Worm (Caenorhabditis elegans) whole organism, L4 larva: ENCODE data around the gene nlp-46.
A peak's percentile ranks its signal among the peaks of the same experiment; 100 is the strongest.
"Not testable (repeated sequence)": the region's sequence is repeated elsewhere in the genome, so short reads cannot be mapped to it uniquely, and the experiment has no call there.

Experiments used
- F10B5.3 ChIP-seq: sonication (generic microtip); optimal IDR thresholded peaks from 2 replicates; lab custom pipeline; 2016; ENCODE audit warnings: mild to moderate bottlenecking, missing genetic modification characterization, missing compliant biosample characterization
- R02D3.7 ChIP-seq: fragments of 150-350 bp; sonication (generic microtip); optimal IDR thresholded peaks from 3 replicates; lab custom pipeline; 2014; ENCODE audit warnings: missing biosample characterization, missing genetic modification characterization
- T20F7.1 ChIP-seq: fragments of 200-800 bp; sonication (Bioruptor generic); optimal IDR thresholded peaks from 2 replicates; lab custom pipeline; 2018; ENCODE audit warnings: mild to moderate bottlenecking, missing genetic modification characterization, missing compliant biosample characterization
- Y105C5A.15 ChIP-seq: fragments of 200-800 bp; sonication (Bioruptor generic); IDR thresholded peaks from 2 replicates; pipeline ENCODE4 v1.3.6; 2022; ENCODE audit warnings: missing genetic modification characterization, missing compliant biosample characterization
- Y5F2A.4 ChIP-seq: fragments of 200-800 bp; sonication (Bioruptor generic); optimal IDR thresholded peaks from 2 replicates; lab custom pipeline; 2018; ENCODE audit warnings: mild to moderate bottlenecking, missing genetic modification characterization, missing compliant biosample characterization
- aha-1 ChIP-seq: fragments of 150-350 bp; peaks from one replicate; lab custom pipeline; 2014; ENCODE audit warnings: missing biosample characterization, missing genetic modification characterization
- attf-4 ChIP-seq: sonication (generic microtip); optimal IDR thresholded peaks from 3 replicates; lab custom pipeline; 2017; ENCODE audit warnings: missing biosample characterization, missing genetic modification characterization
- ceh-32 ChIP-seq: sonication (generic microtip); optimal IDR thresholded peaks from 2 replicates; lab custom pipeline; 2016; ENCODE audit warnings: mild to moderate bottlenecking, missing genetic modification characterization, missing compliant biosample characterization; ENCODE audit not compliant: poor library complexity
- ceh-62 ChIP-seq: sonication (generic microtip); optimal IDR thresholded peaks from 2 replicates; lab custom pipeline; 2017; ENCODE audit warnings: missing biosample characterization, missing genetic modification characterization
- daf-16 ChIP-seq, 3 experiments: sonication (generic microtip); optimal IDR thresholded peaks; 2 replicates each; lab custom pipeline; 2016 to 2017; ENCODE audit warnings: missing genetic modification characterization in 3 of 3, missing genetic modification reagents in 3 of 3, mild to moderate bottlenecking in 2 of 3, missing compliant biosample characterization in 2 of 3, missing biosample characterization in 1 of 3, moderate library complexity in 1 of 3
- dmd-6 ChIP-seq: fragments of 200-800 bp; sonication (Bioruptor generic); IDR thresholded peaks from 2 replicates; pipeline ENCODE4 v1.3.6; 2022; ENCODE audit warnings: missing genetic modification reagents, missing genetic modification characterization, missing compliant biosample characterization
- duxl-1 ChIP-seq: sonication (generic microtip); optimal IDR thresholded peaks from 2 replicates; lab custom pipeline; 2016; ENCODE audit warnings: mild to moderate bottlenecking, missing genetic modification characterization, moderate library complexity, missing compliant biosample characterization; ENCODE audit not compliant: poor library complexity
- dve-1 ChIP-seq: sonication (generic microtip); optimal IDR thresholded peaks from 2 replicates; lab custom pipeline; 2017; ENCODE audit warnings: antibody characterized with exemption, mild to moderate bottlenecking, missing genetic modification characterization, missing compliant biosample characterization; ENCODE audit not compliant: insufficient read depth
- egl-27 ChIP-seq: sonication (generic microtip); optimal IDR thresholded peaks from 3 replicates; lab custom pipeline; 2017; ENCODE audit warnings: missing biosample characterization, missing genetic modification reagents, missing genetic modification characterization
- gei-8 ChIP-seq: fragments of 200-800 bp; sonication (Bioruptor generic); optimal IDR thresholded peaks from 2 replicates; lab custom pipeline; 2018; ENCODE audit warnings: mild to moderate bottlenecking, missing genetic modification characterization, missing compliant biosample characterization
- hlh-11 ChIP-seq: fragments of 200-800 bp; sonication (Bioruptor generic); optimal IDR thresholded peaks from 2 replicates; lab custom pipeline; 2018; ENCODE audit warnings: mild to moderate bottlenecking, missing genetic modification characterization, missing compliant biosample characterization
- hlh-30 ChIP-seq: sonication (generic microtip); optimal IDR thresholded peaks from 2 replicates; lab custom pipeline; 2017; ENCODE audit warnings: antibody characterized with exemption, mild to moderate bottlenecking, missing genetic modification characterization, missing compliant biosample characterization; ENCODE audit not compliant: insufficient read depth
- lim-7 ChIP-seq: fragments of 200-800 bp; sonication (Bioruptor generic); IDR thresholded peaks from 2 replicates; pipeline ENCODE4 v1.3.6; 2022; ENCODE audit warnings: missing genetic modification characterization, missing compliant biosample characterization
- lin-38 ChIP-seq: fragments of 200-800 bp; sonication (Bioruptor generic); IDR thresholded peaks from 2 replicates; pipeline ENCODE4 v1.3.6; 2022; ENCODE audit warnings: missing genetic modification reagents, missing genetic modification characterization, missing compliant biosample characterization
- lir-3 ChIP-seq: sonication (generic microtip); optimal IDR thresholded peaks from 2 replicates; lab custom pipeline; 2016; ENCODE audit warnings: mild to moderate bottlenecking, missing genetic modification characterization, missing compliant biosample characterization
- lsy-2 ChIP-seq, 2 experiments: fragments of 150-350 bp in 1 of 2; sonication (generic microtip) in 1 of 2; optimal IDR thresholded peaks; 2 replicates each; lab custom pipeline; 2014 to 2017; ENCODE audit warnings: missing biosample characterization in 2 of 2, missing genetic modification characterization in 2 of 2
- mdt-29 ChIP-seq: fragments of 200-800 bp; sonication (Bioruptor generic); IDR thresholded peaks from 2 replicates; pipeline ENCODE4 v1.3.6; 2022; ENCODE audit warnings: missing genetic modification reagents, missing genetic modification characterization, missing compliant biosample characterization
- mep-1 ChIP-seq: fragments of 150-350 bp; sonication (generic microtip); optimal IDR thresholded peaks from 3 replicates; lab custom pipeline; 2014; ENCODE audit warnings: missing biosample characterization, missing genetic modification characterization
- mxl-3 ChIP-seq: fragments of 200-800 bp; sonication (Bioruptor generic); optimal IDR thresholded peaks from 2 replicates; lab custom pipeline; 2018; ENCODE audit warnings: mild to moderate bottlenecking, missing genetic modification characterization, missing compliant biosample characterization
- nhr-102 ChIP-seq: sonication (generic microtip); optimal IDR thresholded peaks from 2 replicates; lab custom pipeline; 2016; ENCODE audit warnings: mild to moderate bottlenecking, missing genetic modification characterization, moderate library complexity, missing compliant biosample characterization
- nhr-111 ChIP-seq: fragments of 200-800 bp; sonication (Bioruptor generic); optimal IDR thresholded peaks from 2 replicates; lab custom pipeline; 2018; ENCODE audit warnings: mild to moderate bottlenecking, missing genetic modification characterization, missing compliant biosample characterization
- nhr-28 ChIP-seq: fragments of 150-350 bp; optimal IDR thresholded peaks from 2 replicates; lab custom pipeline; 2014; ENCODE audit warnings: missing biosample characterization, missing genetic modification characterization
- nhr-42 ChIP-seq: fragments of 200-800 bp; sonication (Bioruptor generic); IDR thresholded peaks from 2 replicates; pipeline ENCODE4 v1.3.6; 2022; ENCODE audit warnings: missing genetic modification characterization, missing compliant biosample characterization
- nhr-48 ChIP-seq: sonication (generic microtip); optimal IDR thresholded peaks from 2 replicates; lab custom pipeline; 2016; ENCODE audit warnings: mild to moderate bottlenecking, missing genetic modification characterization, missing compliant biosample characterization
- nhr-77 ChIP-seq: fragments of 150-350 bp; optimal IDR thresholded peaks from 2 replicates; lab custom pipeline; 2014; ENCODE audit warnings: missing biosample characterization, missing genetic modification characterization
- php-3 ChIP-seq: fragments of 200-800 bp; sonication (Bioruptor generic); IDR thresholded peaks from 2 replicates; pipeline ENCODE4 v1.3.6; 2022; ENCODE audit warnings: missing genetic modification reagents, missing genetic modification characterization, missing compliant biosample characterization
- pqm-1 ChIP-seq: sonication (generic microtip); optimal IDR thresholded peaks from 2 replicates; lab custom pipeline; 2017; ENCODE audit warnings: missing biosample characterization, missing genetic modification characterization
- saeg-2 ChIP-seq: fragments of 200-800 bp; sonication (Bioruptor generic); IDR thresholded peaks from 2 replicates; pipeline ENCODE4 v1.3.6; 2022; ENCODE audit warnings: missing genetic modification reagents, missing genetic modification characterization, missing compliant biosample characterization
- sdz-12 ChIP-seq: fragments of 200-800 bp; sonication (Bioruptor generic); optimal IDR thresholded peaks from 2 replicates; lab custom pipeline; 2018; ENCODE audit warnings: mild to moderate bottlenecking, missing genetic modification characterization, missing compliant biosample characterization
- set-16 ChIP-seq: fragments of 200-800 bp; sonication (Bioruptor generic); IDR thresholded peaks from 2 replicates; pipeline ENCODE4 v1.3.6; 2022; ENCODE audit warnings: missing genetic modification reagents, missing genetic modification characterization, missing compliant biosample characterization
- skn-1 ChIP-seq: fragments of 150-350 bp; optimal IDR thresholded peaks from 2 replicates; lab custom pipeline; 2014; ENCODE audit warnings: missing biosample characterization, missing genetic modification characterization
- snpc-1.2 ChIP-seq: fragments of 200-800 bp; sonication (Bioruptor generic); IDR thresholded peaks from 2 replicates; pipeline ENCODE4 v1.3.6; 2022; ENCODE audit warnings: missing genetic modification reagents, missing genetic modification characterization, missing compliant biosample characterization
- spr-3 ChIP-seq: fragments of 200-800 bp; sonication (Bioruptor generic); optimal IDR thresholded peaks from 2 replicates; lab custom pipeline; 2018; ENCODE audit warnings: mild to moderate bottlenecking, missing genetic modification characterization, missing compliant biosample characterization
- unc-62 ChIP-seq, 3 experiments: fragments of 150-350 bp in 1 of 3; sonication (generic microtip); optimal IDR thresholded peaks in 2 of 3; peaks in 1 of 3; 1 replicate in 1 of 3; 2 replicates in 2 of 3; lab custom pipeline; 2014 to 2017; ENCODE audit warnings: missing biosample characterization in 3 of 3, missing genetic modification characterization in 3 of 3, missing genetic modification reagents in 3 of 3, missing genotype in 1 of 3
- zfp-3 ChIP-seq: fragments of 200-800 bp; sonication (Bioruptor generic); conservative IDR thresholded peaks from 2 replicates; pipeline ENCODE4 v1.3.6; 2022; ENCODE audit warnings: missing genetic modification reagents, missing genetic modification characterization, missing compliant biosample characterization
- ztf-11 ChIP-seq: fragments of 150-350 bp; optimal IDR thresholded peaks from 2 replicates; lab custom pipeline; 2014; ENCODE audit warnings: missing biosample characterization, missing genetic modification characterization

Gene nlp-46

DNA sequence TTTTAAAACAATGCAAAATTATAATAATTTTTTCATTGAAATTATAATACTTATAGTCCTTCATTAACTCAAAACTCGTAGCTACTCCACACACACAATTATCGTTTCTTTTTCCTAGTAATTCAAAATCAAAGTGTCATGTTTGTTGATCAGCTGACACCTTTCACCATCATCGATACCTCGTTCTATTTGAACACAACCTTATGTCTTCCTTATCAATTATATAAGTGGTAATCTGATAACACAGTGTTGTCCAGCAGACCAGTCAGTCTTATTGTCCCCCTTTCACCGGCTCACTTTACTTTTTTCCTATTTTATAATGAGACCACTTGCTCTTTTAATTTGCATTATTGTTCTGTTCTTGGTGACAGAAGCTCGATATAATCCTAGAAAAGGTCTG lies 6.7 kb upstream of the nlp-46 start, which contains the start of the genes T28H10.2 and lgmn-1:
TSS of gene T28H10.2 (minus strand) at position 177 of the 400 bp plus-strand sequence.
TSS of gene lgmn-1 (plus strand) at position 284 of the 400 bp plus-strand sequence.
- TF ChIP-seq daf-16 (GFP tag; optimal IDR thresholded peaks at IDR 0.05; lab: Kevin White, UChicago), result peak in 1 of 2 experiments; percentile 31
- TF ChIP-seq daf-16 (tag; optimal IDR thresholded peaks at IDR 0.05; lab: Kevin White, UChicago), result peak; percentile 91
- TF ChIP-seq nhr-42 (GFP tag; lab: Robert Waterston, UW), result no peak
- TF ChIP-seq attf-4, result no peak
- TF ChIP-seq R02D3.7 (tag; lab: Kevin White, UChicago), result no peak
- TF ChIP-seq hlh-11 (tag; lab: Kevin White, UChicago), result peak; percentile 84
- no peak for TF ChIP-seq zfp-3 (GFP tag; lab: Robert Waterston, UW)
- TF ChIP-seq hlh-30 (tag; lab: Kevin White, UChicago), result peak; percentile 84
- peak; percentile 91 for TF ChIP-seq nhr-28
- peak; percentile 69 for TF ChIP-seq nhr-77 (tag; lab: Kevin White, UChicago)
- peak; percentile 17 for TF ChIP-seq nhr-48 (tag; lab: Kevin White, UChicago)
- no peak for TF ChIP-seq skn-1 (tag; lab: Kevin White, UChicago)
- TF ChIP-seq dmd-6 (GFP tag; lab: Robert Waterston, UW), result peak; percentile 78
- peak; percentile 77 for TF ChIP-seq dve-1 (tag; lab: Kevin White, UChicago)
- TF ChIP-seq lin-38 (GFP tag; lab: Robert Waterston, UW), result no peak
- no peak for TF ChIP-seq ceh-32
- peak; percentile 50 for TF ChIP-seq T20F7.1
- TF ChIP-seq saeg-2 (GFP tag; lab: Robert Waterston, UW), result no peak
- TF ChIP-seq ztf-11 (tag; lab: Kevin White, UChicago), result no peak
- TF ChIP-seq egl-27 (tag; lab: Kevin White, UChicago), result no peak
- TF ChIP-seq lsy-2 (tag; optimal IDR thresholded peaks at IDR 0.05; lab: Kevin White, UChicago), result peak in 1 of 2 experiments; percentile 20
- TF ChIP-seq php-3, result 0 out of 2 replicates have a peak, but pooled peaks have one; percentile 28
- peak; percentile 94 for TF ChIP-seq pqm-1 (tag; lab: Kevin White, UChicago)
- peak; percentile 21 for TF ChIP-seq mep-1
- TF ChIP-seq mxl-3, result no peak
- peak; percentile 11 for TF ChIP-seq nhr-102 (tag; lab: Kevin White, UChicago)
- TF ChIP-seq set-16 (GFP tag; lab: Robert Waterston, UW), result no peak

DNA sequence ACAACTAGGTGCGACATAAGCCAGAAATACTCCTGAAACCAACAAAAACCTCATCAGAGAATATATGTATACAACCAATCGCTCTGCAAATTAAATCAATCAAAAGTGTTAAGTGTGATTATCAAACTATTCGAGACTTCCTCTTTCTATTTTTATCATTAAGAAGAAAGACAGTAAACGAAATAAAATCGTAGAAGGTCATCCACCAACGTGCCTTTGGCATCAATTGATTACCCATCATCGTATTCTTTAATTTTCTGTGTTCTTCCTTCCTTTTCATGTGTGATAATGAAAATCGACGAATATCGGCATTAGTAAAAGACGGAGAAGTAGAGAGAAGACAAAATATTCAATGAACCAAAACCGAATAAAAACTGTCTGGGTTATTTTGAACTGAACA lies 5.9 kb upstream of the nlp-46 start:
- TF ChIP-seq mdt-29 (GFP tag; lab: Robert Waterston, UW) (no peak), nhr-28 (peak; percentile 45), duxl-1 (tag; lab: Kevin White, UChicago) (no peak), Y5F2A.4 (GFP tag; lab: Kevin White, UChicago) (no peak), mxl-3 (peak; percentile 51), ceh-62 (tag; lab: Kevin White, UChicago) (no peak), snpc-1.2 (no peak), Y105C5A.15 (GFP tag; lab: Robert Waterston, UW) (no peak), lim-7 (GFP tag; lab: Robert Waterston, UW) (no peak), aha-1 (peak; percentile 78)

DNA sequence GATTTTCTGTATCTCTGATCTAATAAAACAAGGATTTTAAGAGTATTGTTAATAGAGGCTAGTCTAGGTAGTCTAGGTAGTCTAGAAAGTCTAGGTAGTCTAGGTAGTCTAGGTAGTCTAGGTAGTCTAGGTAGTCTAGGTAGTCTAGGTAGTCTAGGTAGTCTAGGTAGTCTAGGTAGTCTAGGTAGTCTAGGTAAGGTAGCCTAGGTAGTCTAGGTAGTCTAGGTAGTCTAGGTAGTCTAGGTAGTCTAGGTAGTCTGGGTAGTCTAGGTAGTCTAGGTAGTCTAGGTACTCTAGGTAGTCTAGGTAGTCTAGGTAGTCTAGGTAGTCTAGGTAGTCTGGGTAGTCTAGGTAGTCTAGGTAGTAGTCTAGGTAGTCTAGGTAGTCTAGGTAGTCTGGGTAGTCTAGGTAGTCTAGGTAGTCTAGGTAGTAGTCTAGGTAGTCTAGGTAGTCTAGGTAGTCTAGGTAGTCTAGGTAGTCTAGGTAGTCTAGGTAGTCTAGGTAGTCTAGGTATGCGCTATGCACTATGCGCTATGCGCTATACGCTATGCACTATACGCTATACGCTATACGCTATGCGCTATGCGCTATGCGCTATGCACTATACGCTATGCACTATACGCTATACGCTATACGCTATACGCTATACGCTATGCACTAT lies 4.0 kb upstream of the nlp-46 start:
- TF ChIP-seq hlh-11 (tag; lab: Kevin White, UChicago), result peak; percentile 4
- TF ChIP-seq spr-3 (GFP tag; lab: Kevin White, UChicago), result peak; percentile 88
- TF ChIP-seq F10B5.3 (tag; lab: Kevin White, UChicago), result peak; percentile 1
- peak in 1 of 2 experiments; percentile 87 for TF ChIP-seq unc-62 (GFP tag; optimal IDR thresholded peaks at IDR 0.05 in 1 of 2; lab: Kevin White, UChicago)
- TF ChIP-seq unc-62 (tag; optimal IDR thresholded peaks at IDR 0.05; lab: Kevin White, UChicago), result not testable (repeated sequence)
- peak; percentile 3 for TF ChIP-seq lir-3
- TF ChIP-seq nhr-111 (GFP tag; lab: Kevin White, UChicago), result peak; percentile 91
- peak; percentile 76 for TF ChIP-seq sdz-12 (GFP tag; lab: Kevin White, UChicago)
- TF ChIP-seq aha-1, result peak; percentile 79
- TF ChIP-seq gei-8, result peak; percentile 62
- peak; percentile 28 for TF ChIP-seq mxl-3
- TF ChIP-seq Y5F2A.4 (GFP tag; lab: Kevin White, UChicago), result peak; percentile 51
